Worm (Caenorhabditis elegans) whole organism, L4/young adult: Measurements from ENCODE around the gene slc-17.4.

ENCODE experiments used
- W03F9.2 ChIP-seq: fragments of 150-350 bp; optimal IDR thresholded peaks from 2 replicates; lab custom pipeline; 2014; ENCODE audit warnings: missing biosample characterization, missing genetic modification characterization
- dao-5 ChIP-seq: sonication (generic microtip); optimal IDR thresholded peaks from 2 replicates; lab custom pipeline; 2016; ENCODE audit warnings: missing genotype, missing genetic modification characterization, moderate library complexity, missing compliant biosample characterization
- him-1 ChIP-seq: sonication (generic microtip); optimal IDR thresholded peaks from 2 replicates; lab custom pipeline; 2016; ENCODE audit warnings: missing genotype, missing genetic modification reagents, missing genetic modification characterization, missing compliant biosample characterization

DNA sequence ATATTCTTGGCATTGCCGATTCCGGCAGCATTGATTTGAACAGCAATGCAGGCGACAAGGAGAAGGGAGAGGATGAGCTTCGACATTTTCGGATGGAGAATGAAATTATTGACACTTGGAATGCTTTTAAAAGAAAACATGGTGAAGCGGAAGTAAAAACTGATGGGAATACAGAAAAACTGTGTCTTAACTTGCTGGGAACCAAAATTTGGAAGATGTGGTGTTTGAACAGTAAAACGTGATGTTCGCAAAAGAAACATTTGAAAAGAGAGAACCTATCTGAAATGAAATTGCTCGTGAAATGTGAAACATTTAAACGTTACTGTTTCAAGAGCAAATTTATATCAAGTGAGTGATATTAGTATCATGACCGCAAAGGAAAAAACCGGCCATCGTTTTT, 26.8 kb downstream of the slc-17.4 start, which contains the start of gene F26D10.13:
- TF ChIP-seq him-1 (tag; lab: Kevin White, UChicago), result no peak
- no peak for TF ChIP-seq W03F9.2
- no peak for TF ChIP-seq dao-5 (tag; lab: Kevin White, UChicago)
